Fruit fly (Drosophila melanogaster) whole organism, embryonic: ENCODE results near the gene CG4313.

ENCODE experiments used
- ATbp ChIP-seq: fragments of 200-800 bp; sonication (Bioruptor generic); optimal IDR thresholded peaks from 2 replicates; lab custom pipeline; 2017; ENCODE audit warnings: missing biosample characterization, mild to moderate bottlenecking, missing genetic modification characterization, missing genetic modification reagents
- Adf1 ChIP-seq: fragments of 200-800 bp; sonication (Bioruptor generic); IDR thresholded peaks from 2 replicates; pipeline ENCODE4 v1.3.6; 2022; ENCODE audit warnings: missing biosample characterization, missing genetic modification characterization
- BtbVII ChIP-seq: fragments of 200-800 bp; sonication (Bioruptor generic); optimal IDR thresholded peaks from 3 replicates; lab custom pipeline; 2017; ENCODE audit warnings: missing biosample characterization, mild to moderate bottlenecking, missing genetic modification characterization
- CG10209 ChIP-seq: fragments of 200-800 bp; sonication (Bioruptor generic); optimal IDR thresholded peaks from 3 replicates; lab custom pipeline; 2017; ENCODE audit warnings: missing biosample characterization, mild to moderate bottlenecking, missing genetic modification characterization, missing genetic modification reagents
- CG1024 ChIP-seq: fragments of 200-800 bp; sonication (Bioruptor generic); IDR thresholded peaks from 2 replicates; pipeline ENCODE4 v1.3.6; 2022; ENCODE audit warnings: missing biosample characterization, missing genetic modification characterization
- CG10543 ChIP-seq: fragments of 200-800 bp; sonication (Bioruptor generic); optimal IDR thresholded peaks from 3 replicates; lab custom pipeline; 2017; ENCODE audit warnings: missing biosample characterization, mild to moderate bottlenecking, missing genetic modification characterization, moderate library complexity
- CG13123 ChIP-seq: fragments of 200-800 bp; sonication (Bioruptor generic); optimal IDR thresholded peaks from 2 replicates; lab custom pipeline; 2016; ENCODE audit warnings: missing biosample characterization, missing genetic modification characterization
- CG13287 ChIP-seq: fragments of 200-800 bp; sonication (Bioruptor generic); IDR thresholded peaks from 2 replicates; pipeline ENCODE4 v1.3.6; 2022; ENCODE audit warnings: missing biosample characterization, missing genetic modification characterization; ENCODE audit not compliant: partially characterized antibody
- CG14050 ChIP-seq: fragments of 200-800 bp; sonication (Bioruptor generic); IDR thresholded peaks from 3 replicates; pipeline ENCODE4 v1.3.6; 2022; ENCODE audit warnings: missing biosample characterization, missing genetic modification characterization
- CG15269 ChIP-seq: fragments of 200-800 bp; sonication (Bioruptor generic); optimal IDR thresholded peaks from 2 replicates; lab custom pipeline; 2018; ENCODE audit warnings: missing biosample characterization, mild to moderate bottlenecking, missing genetic modification characterization, moderate library complexity
- CG1529 ChIP-seq: fragments of 200-800 bp; sonication (Bioruptor generic); optimal IDR thresholded peaks from 3 replicates; lab custom pipeline; 2018; ENCODE audit warnings: missing biosample characterization, missing genetic modification characterization
- CG17186 ChIP-seq: fragments of 200-800 bp; sonication (Bioruptor generic); optimal IDR thresholded peaks from 3 replicates; lab custom pipeline; 2017; ENCODE audit warnings: missing biosample characterization, missing genetic modification reagents, missing genetic modification characterization
- CG18476 ChIP-seq: fragments of 200-800 bp; sonication (Bioruptor generic); optimal IDR thresholded peaks from 2 replicates; lab custom pipeline; 2016; ENCODE audit warnings: missing biosample characterization, mild to moderate bottlenecking, missing genetic modification characterization
- CG30403 ChIP-seq: fragments of 200-800 bp; sonication (Bioruptor generic); optimal IDR thresholded peaks from 3 replicates; lab custom pipeline; 2016; ENCODE audit warnings: missing biosample characterization, missing genetic modification characterization
- CG32772 ChIP-seq: fragments of 200-800 bp; sonication (Bioruptor generic); IDR thresholded peaks from 2 replicates; pipeline ENCODE4 v1.3.6; 2022; ENCODE audit warnings: missing biosample characterization, missing genetic modification characterization
- CG3281 ChIP-seq: fragments of 200-800 bp; sonication (Bioruptor generic); optimal IDR thresholded peaks from 3 replicates; lab custom pipeline; 2017; ENCODE audit warnings: missing biosample characterization, mild to moderate bottlenecking, missing genetic modification characterization
- CG5180 ChIP-seq: fragments of 200-800 bp; sonication (Bioruptor generic); optimal IDR thresholded peaks from 3 replicates; lab custom pipeline; 2017; ENCODE audit warnings: missing biosample characterization, missing genetic modification characterization, mild to moderate bottlenecking, moderate library complexity, missing genetic modification reagents
- CG5953 ChIP-seq: fragments of 200-800 bp; sonication (Bioruptor generic); IDR thresholded peaks from 2 replicates; pipeline ENCODE4 v1.3.6; 2022; ENCODE audit warnings: missing biosample characterization, missing genetic modification characterization
- CG6272 ChIP-seq: fragments of 200-800 bp; sonication (Bioruptor generic); IDR thresholded peaks from 2 replicates; pipeline ENCODE4 v1.3.6; 2022; ENCODE audit warnings: missing biosample characterization, missing genetic modification characterization
- Doc3 ChIP-seq: fragments of 200-800 bp; sonication (Bioruptor generic); IDR thresholded peaks from 3 replicates; pipeline ENCODE4 v1.3.6; 2022; ENCODE audit warnings: missing biosample characterization, missing genetic modification characterization; ENCODE audit not compliant: partially characterized antibody
- H2.0 ChIP-seq: fragments of 200-800 bp; sonication (Bioruptor generic); IDR thresholded peaks from 2 replicates; pipeline ENCODE4 v1.3.6; 2022; ENCODE audit warnings: missing biosample characterization, missing genetic modification characterization
- HmgD ChIP-seq: fragments of 200-800 bp; sonication (Bioruptor generic); optimal IDR thresholded peaks from 3 replicates; lab custom pipeline; 2016; ENCODE audit warnings: missing biosample characterization, missing genetic modification characterization
- Kr ChIP-seq: fragments of 200-800 bp; sonication (Bioruptor generic); optimal IDR thresholded peaks from 2 replicates; lab custom pipeline; 2017; ENCODE audit warnings: missing biosample characterization, mild to moderate bottlenecking, missing genetic modification characterization
- Mad ChIP-seq: fragments of 200-800 bp; sonication (Bioruptor generic); optimal IDR thresholded peaks from 2 replicates; lab custom pipeline; 2016; ENCODE audit warnings: missing biosample characterization, missing genetic modification characterization
- Nf-YC ChIP-seq: fragments of 200-800 bp; optimal IDR thresholded peaks from 3 replicates; lab custom pipeline; 2019; ENCODE audit warnings: missing biosample characterization, mild to moderate bottlenecking, missing genetic modification characterization, moderate library complexity
- Sox102F ChIP-seq: fragments of 200-800 bp; sonication (Bioruptor generic); optimal IDR thresholded peaks from 2 replicates; lab custom pipeline; 2018; ENCODE audit warnings: missing biosample characterization, mild to moderate bottlenecking, missing genetic modification characterization, moderate library complexity
- Spps ChIP-seq: fragments of 200-800 bp; sonication (Bioruptor generic); optimal IDR thresholded peaks from 2 replicates; lab custom pipeline; 2018; ENCODE audit warnings: missing biosample characterization, mild to moderate bottlenecking, missing genetic modification characterization
- Sry-β ChIP-seq: fragments of 200-800 bp; sonication (Bioruptor generic); optimal IDR thresholded peaks from 2 replicates; lab custom pipeline; 2018; ENCODE audit warnings: missing biosample characterization, mild to moderate bottlenecking, missing genetic modification characterization, moderate library complexity
- Xbp1 ChIP-seq: fragments of 200-800 bp; sonication (Bioruptor generic); optimal IDR thresholded peaks from 3 replicates; lab custom pipeline; 2016; ENCODE audit warnings: missing biosample characterization, mild to moderate bottlenecking, missing genetic modification characterization
- aop ChIP-seq: fragments of 200-800 bp; sonication (Bioruptor generic); IDR thresholded peaks from 2 replicates; pipeline ENCODE4 v1.3.6; 2022; ENCODE audit warnings: missing biosample characterization, missing genetic modification characterization
- caup ChIP-seq: fragments of 200-800 bp; sonication (Bioruptor generic); optimal IDR thresholded peaks from 3 replicates; lab custom pipeline; 2017; ENCODE audit warnings: missing biosample characterization, mild to moderate bottlenecking, missing genetic modification characterization, moderate library complexity; ENCODE audit not compliant: severe bottlenecking
- chinmo ChIP-seq: fragments of 200-800 bp; sonication (Bioruptor generic); IDR thresholded peaks from 4 replicates; pipeline ENCODE4 v1.3.6; 2022; ENCODE audit warnings: missing biosample characterization, missing genetic modification characterization; ENCODE audit not compliant: partially characterized antibody
- chm ChIP-seq: fragments of 200-800 bp; sonication (Bioruptor generic); IDR thresholded peaks from 2 replicates; pipeline ENCODE4 v1.3.6; 2022; ENCODE audit warnings: missing biosample characterization, missing genetic modification characterization
- croc ChIP-seq: fragments of 200-800 bp; sonication (Bioruptor generic); conservative IDR thresholded peaks from 3 replicates; pipeline ENCODE4 v1.3.6; 2022; ENCODE audit warnings: missing biosample characterization, missing genetic modification characterization
- danr ChIP-seq: fragments of 200-800 bp; sonication (Bioruptor generic); IDR thresholded peaks from 2 replicates; pipeline ENCODE4 v1.3.6; 2022; ENCODE audit warnings: missing biosample characterization, missing genetic modification characterization
- ewg ChIP-seq: fragments of 200-800 bp; sonication (Bioruptor generic); optimal IDR thresholded peaks from 3 replicates; lab custom pipeline; 2017; ENCODE audit warnings: mild to moderate bottlenecking, missing biosample characterization, missing genetic modification reagents, missing genetic modification characterization
- fru ChIP-seq: fragments of >200 bp; optimal IDR thresholded peaks from 2 replicates; lab custom pipeline; 2017
- grau ChIP-seq: fragments of 200-800 bp; optimal IDR thresholded peaks from 3 replicates; lab custom pipeline; 2019; ENCODE audit warnings: missing biosample characterization, mild to moderate bottlenecking, missing genetic modification characterization, moderate library complexity
- lola ChIP-seq, 3 experiments: fragments of >200 bp in 2 of 3; fragments of 200-800 bp in 1 of 3; sonication (Bioruptor generic) in 1 of 3; optimal IDR thresholded peaks; 2 replicates each; lab custom pipeline; 2017 to 2019; ENCODE audit warnings: missing biosample characterization in 3 of 3, missing genetic modification characterization in 3 of 3, mild to moderate bottlenecking in 1 of 3, moderate library complexity in 1 of 3
- nerfin-2 ChIP-seq: fragments of 200-800 bp; sonication (Bioruptor generic); IDR thresholded peaks from 2 replicates; pipeline ENCODE4 v1.3.6; 2022; ENCODE audit warnings: missing biosample characterization, missing genetic modification characterization; ENCODE audit not compliant: partially characterized antibody
- org-1 ChIP-seq: fragments of 200-800 bp; sonication (Bioruptor generic); optimal IDR thresholded peaks from 2 replicates; lab custom pipeline; 2017; ENCODE audit warnings: missing biosample characterization, missing genetic modification characterization
- p53 ChIP-seq: fragments of 200-800 bp; sonication (Bioruptor generic); optimal IDR thresholded peaks from 2 replicates; lab custom pipeline; 2016; ENCODE audit warnings: missing biosample characterization, missing genetic modification characterization
- sc ChIP-seq, 3 experiments: fragments of >200 bp in 2 of 3; fragments of 200-800 bp in 1 of 3; sonication (Bioruptor generic) in 1 of 3; optimal IDR thresholded peaks; 2 replicates in 2 of 3; 3 replicates in 1 of 3; lab custom pipeline; 2017; ENCODE audit warnings: mild to moderate bottlenecking in 1 of 3, missing biosample characterization in 1 of 3, missing genetic modification characterization in 1 of 3, missing genetic modification reagents in 1 of 3
- sim ChIP-seq: fragments of 200-800 bp; sonication (Bioruptor generic); IDR thresholded peaks from 2 replicates; pipeline ENCODE4 v1.3.6; 2022; ENCODE audit warnings: missing biosample characterization, missing genetic modification characterization
- sima ChIP-seq: fragments of 200-800 bp; sonication (Bioruptor generic); optimal IDR thresholded peaks from 2 replicates; lab custom pipeline; 2016; ENCODE audit warnings: missing biosample characterization, missing genetic modification characterization
- slp2 ChIP-seq: fragments of 200-800 bp; sonication (Bioruptor generic); optimal IDR thresholded peaks from 2 replicates; lab custom pipeline; 2016; ENCODE audit warnings: missing biosample characterization, missing genetic modification characterization
- sna ChIP-seq: fragments of 200-800 bp; sonication (Bioruptor generic); IDR thresholded peaks from 2 replicates; pipeline ENCODE4 v1.3.6; 2022; ENCODE audit warnings: missing biosample characterization, missing genetic modification characterization; ENCODE audit not compliant: partially characterized antibody
- so ChIP-seq: fragments of 200-800 bp; sonication (Bioruptor generic); IDR thresholded peaks from 3 replicates; pipeline ENCODE4 v1.3.6; 2022; ENCODE audit warnings: missing biosample characterization, missing genetic modification characterization
- twi ChIP-seq: fragments of 200-800 bp; optimal IDR thresholded peaks from 2 replicates; lab custom pipeline; 2019; ENCODE audit warnings: missing biosample characterization, mild to moderate bottlenecking, missing genetic modification characterization, moderate library complexity
- vfl ChIP-seq: fragments of 200-800 bp; sonication (Bioruptor generic); optimal IDR thresholded peaks from 2 replicates; lab custom pipeline; 2016; ENCODE audit warnings: missing biosample characterization, missing genetic modification characterization
- vvl ChIP-seq: fragments of 200-800 bp; sonication (Bioruptor generic); IDR thresholded peaks from 2 replicates; pipeline ENCODE4 v1.3.6; 2022; ENCODE audit warnings: missing biosample characterization, missing genetic modification characterization

The CG4313 gene

dm6 chrX:2032821-2033436, 8.7 kb upstream of the CG4313 start (continued):
- TF ChIP-seq CG3281 (GFP tag; lab: Kevin White, UChicago) (no peak), CG14050 (GFP tag; lab: Robert Waterston, UW) (no peak), ATbp (GFP tag; lab: Kevin White, UChicago) (no peak), CG13287 (no peak), Kr (GFP tag; lab: Kevin White, UChicago) (no peak), vvl (no peak), CG32772 (GFP tag; lab: Robert Waterston, UW) (no peak), lola (GFP tag; optimal IDR thresholded peaks at IDR 0.05; lab: Kevin White, UChicago) (no peak), grau (tag; lab: Kevin White, UChicago) (no peak), sc (optimal IDR thresholded peaks at IDR 0.05; lab: Kevin White, UChicago) (no peak), sc (GFP tag; optimal IDR thresholded peaks at IDR 0.05; lab: Kevin White, UChicago) (no peak), CG1024 (GFP tag; lab: Robert Waterston, UW) (no peak), CG5180 (no peak), Doc3 (GFP tag; lab: Robert Waterston, UW) (no peak), CG5953 (GFP tag; lab: Robert Waterston, UW) (no peak), fru (lab: Kevin White, UChicago) (no peak), Sry-β (GFP tag; lab: Kevin White, UChicago) (no peak), org-1 (GFP tag; lab: Kevin White, UChicago) (no peak), H2.0 (GFP tag; lab: Robert Waterston, UW) (no peak), CG17186 (GFP tag; lab: Kevin White, UChicago) (no peak), sna (GFP tag; lab: Robert Waterston, UW) (no peak), sima (GFP tag; lab: Kevin White, UChicago) (no peak), chm (GFP tag; lab: Robert Waterston, UW) (no peak), CG1529 (GFP tag; lab: Kevin White, UChicago) (no peak), CG10543 (GFP tag; lab: Kevin White, UChicago) (peak; percentile 80), Mad (no peak), danr (GFP tag; lab: Robert Waterston, UW) (no peak), CG13123 (GFP tag; lab: Kevin White, UChicago) (no peak), CG10209 (GFP tag; lab: Kevin White, UChicago) (no peak), so (peak; percentile 92), Xbp1 (GFP tag; lab: Kevin White, UChicago) (no peak), slp2 (GFP tag; lab: Kevin White, UChicago) (no peak), CG18476 (GFP tag; lab: Kevin White, UChicago) (no peak), aop (no peak), Spps (tag; lab: Kevin White, UChicago) (no peak), CG15269 (no peak), croc (GFP tag; lab: Robert Waterston, UW) (no peak), Nf-YC (tag; lab: Kevin White, UChicago) (no peak), p53 (GFP tag; lab: Kevin White, UChicago) (peak; percentile 90), CG6272 (no peak)

- TF ChIP-seq Sox102F (GFP tag; lab: Kevin White, UChicago) (no peak), CG30403 (no peak), twi (no peak), Adf1 (GFP tag; lab: Robert Waterston, UW) (peak; percentile 95), vfl (GFP tag; lab: Kevin White, UChicago) (no peak), ewg (GFP tag; lab: Kevin White, UChicago) (no peak), BtbVII (GFP tag; lab: Kevin White, UChicago) (no peak), nerfin-2 (GFP tag; lab: Robert Waterston, UW) (no peak), croc (GFP tag; lab: Robert Waterston, UW) (no peak), chinmo (GFP tag; lab: Robert Waterston, UW) (peak; percentile 82), HmgD (GFP tag; lab: Kevin White, UChicago) (no peak), caup (no peak), sim (no peak)
These were observed 5.3 kb upstream of the CG4313 start for dm6 chrX:2036383-2036782.
